Fruit fly (Drosophila melanogaster) whole organism, embryonic: ENCODE data around the gene red.

ENCODE experiments used
- Aef1 ChIP-seq: fragments of 200-800 bp; sonication (Bioruptor generic); IDR thresholded peaks from 3 replicates; pipeline ENCODE4 v1.3.6; 2022; ENCODE audit warnings: missing biosample characterization, missing genetic modification characterization
- B-H2 ChIP-seq: fragments of 200-800 bp; sonication (Bioruptor generic); optimal IDR thresholded peaks from 2 replicates; lab custom pipeline; 2018; ENCODE audit warnings: missing biosample characterization, mild to moderate bottlenecking, missing genetic modification characterization
- Bgb ChIP-seq: fragments of 200-800 bp; sonication (Bioruptor generic); IDR thresholded peaks from 2 replicates; pipeline ENCODE4 v1.3.6; 2022; ENCODE audit warnings: missing biosample characterization, missing genetic modification characterization; ENCODE audit not compliant: partially characterized antibody
- BtbVII ChIP-seq: fragments of 200-800 bp; sonication (Bioruptor generic); optimal IDR thresholded peaks from 3 replicates; lab custom pipeline; 2017; ENCODE audit warnings: missing biosample characterization, mild to moderate bottlenecking, missing genetic modification characterization
- CG10147 ChIP-seq: fragments of 200-800 bp; sonication (Bioruptor generic); optimal IDR thresholded peaks from 2 replicates; lab custom pipeline; 2019; ENCODE audit warnings: missing biosample characterization, mild to moderate bottlenecking, missing genetic modification characterization, moderate library complexity
- CG10274 ChIP-seq: fragments of 200-800 bp; sonication (Bioruptor generic); optimal IDR thresholded peaks from 3 replicates; lab custom pipeline; 2017; ENCODE audit warnings: missing biosample characterization, mild to moderate bottlenecking, missing genetic modification characterization
- CG10543 ChIP-seq: fragments of 200-800 bp; sonication (Bioruptor generic); optimal IDR thresholded peaks from 3 replicates; lab custom pipeline; 2017; ENCODE audit warnings: missing biosample characterization, mild to moderate bottlenecking, missing genetic modification characterization, moderate library complexity
- CG10565 ChIP-seq: fragments of 200-800 bp; sonication (Bioruptor generic); optimal IDR thresholded peaks from 3 replicates; lab custom pipeline; 2016; ENCODE audit warnings: missing biosample characterization, mild to moderate bottlenecking, missing genetic modification characterization
- CG10654 ChIP-seq: fragments of 200-800 bp; sonication (Bioruptor generic); optimal IDR thresholded peaks from 2 replicates; lab custom pipeline; 2016; ENCODE audit warnings: missing biosample characterization, missing genetic modification characterization
- CG11723 ChIP-seq: fragments of 200-800 bp; sonication (Bioruptor generic); optimal IDR thresholded peaks from 2 replicates; lab custom pipeline; 2017; ENCODE audit warnings: missing biosample characterization, mild to moderate bottlenecking, missing genetic modification characterization
- CG13287 ChIP-seq: fragments of 200-800 bp; sonication (Bioruptor generic); IDR thresholded peaks from 2 replicates; pipeline ENCODE4 v1.3.6; 2022; ENCODE audit warnings: missing biosample characterization, missing genetic modification characterization; ENCODE audit not compliant: partially characterized antibody
- CG13624 ChIP-seq: fragments of 200-800 bp; sonication (Bioruptor generic); optimal IDR thresholded peaks from 2 replicates; lab custom pipeline; 2016; ENCODE audit warnings: missing biosample characterization, missing genetic modification characterization
- CG13775 ChIP-seq: fragments of 200-800 bp; sonication (Bioruptor generic); optimal IDR thresholded peaks from 3 replicates; lab custom pipeline; 2017; ENCODE audit warnings: missing biosample characterization, mild to moderate bottlenecking, missing genetic modification characterization
- CG14710 ChIP-seq: fragments of 200-800 bp; sonication (Bioruptor generic); optimal IDR thresholded peaks from 3 replicates; lab custom pipeline; 2019; ENCODE audit warnings: missing biosample characterization, mild to moderate bottlenecking, missing genetic modification characterization, moderate library complexity
- CG1529 ChIP-seq: fragments of 200-800 bp; sonication (Bioruptor generic); optimal IDR thresholded peaks from 3 replicates; lab custom pipeline; 2018; ENCODE audit warnings: missing biosample characterization, missing genetic modification characterization
- CG1647 ChIP-seq: fragments of 200-800 bp; sonication (Bioruptor generic); optimal IDR thresholded peaks from 3 replicates; lab custom pipeline; 2016; ENCODE audit warnings: missing biosample characterization, missing genetic modification characterization
- CG2712 ChIP-seq: fragments of 200-800 bp; optimal IDR thresholded peaks from 3 replicates; lab custom pipeline; 2019; ENCODE audit warnings: missing biosample characterization, mild to moderate bottlenecking, missing genetic modification characterization, moderate library complexity
- CG30403 ChIP-seq: fragments of 200-800 bp; sonication (Bioruptor generic); optimal IDR thresholded peaks from 3 replicates; lab custom pipeline; 2016; ENCODE audit warnings: missing biosample characterization, missing genetic modification characterization
- CG31224 ChIP-seq: fragments of 200-800 bp; sonication (Bioruptor generic); IDR thresholded peaks from 2 replicates; pipeline ENCODE4 v1.3.6; 2022; ENCODE audit warnings: missing biosample characterization, missing genetic modification characterization
- CG3163 ChIP-seq: fragments of 200-800 bp; sonication (Bioruptor generic); optimal IDR thresholded peaks from 3 replicates; lab custom pipeline; 2016; ENCODE audit warnings: missing biosample characterization, missing genetic modification characterization
- CG32767 ChIP-seq: fragments of 200-800 bp; sonication (Bioruptor generic); IDR thresholded peaks from 2 replicates; pipeline ENCODE4 v1.3.6; 2022; ENCODE audit warnings: missing biosample characterization, missing genetic modification characterization
- CG43689 ChIP-seq: fragments of 200-800 bp; sonication (Bioruptor generic); IDR thresholded peaks from 2 replicates; pipeline ENCODE4 v1.3.6; 2022; ENCODE audit warnings: missing biosample characterization, missing genetic modification characterization
- CG6272 ChIP-seq: fragments of 200-800 bp; sonication (Bioruptor generic); IDR thresholded peaks from 2 replicates; pipeline ENCODE4 v1.3.6; 2022; ENCODE audit warnings: missing biosample characterization, missing genetic modification characterization
- CG6765 ChIP-seq: fragments of 200-800 bp; sonication (Bioruptor generic); optimal IDR thresholded peaks from 3 replicates; lab custom pipeline; 2017; ENCODE audit warnings: missing biosample characterization, mild to moderate bottlenecking, missing genetic modification characterization
- CG7987 ChIP-seq: fragments of 200-800 bp; sonication (Bioruptor generic); optimal IDR thresholded peaks from 2 replicates; lab custom pipeline; 2018; ENCODE audit warnings: missing biosample characterization, mild to moderate bottlenecking, missing genetic modification characterization, moderate library complexity
- CG8944 ChIP-seq: fragments of 200-800 bp; sonication (Bioruptor generic); optimal IDR thresholded peaks from 3 replicates; lab custom pipeline; 2016; ENCODE audit warnings: missing biosample characterization, missing genetic modification characterization
- CG9797 ChIP-seq: fragments of 200-800 bp; sonication (Bioruptor generic); optimal IDR thresholded peaks from 3 replicates; lab custom pipeline; 2018; ENCODE audit warnings: missing biosample characterization, mild to moderate bottlenecking, missing genetic modification characterization
- E2f2 ChIP-seq: fragments of 200-800 bp; sonication (Bioruptor generic); IDR thresholded peaks from 2 replicates; pipeline ENCODE4 v1.3.6; 2022; ENCODE audit warnings: missing biosample characterization, missing genetic modification characterization
- Gsc ChIP-seq: fragments of 200-800 bp; sonication (Bioruptor generic); IDR thresholded peaks from 2 replicates; pipeline ENCODE4 v1.3.6; 2022; ENCODE audit warnings: missing biosample characterization, missing genetic modification characterization
- HLH54F ChIP-seq: fragments of 200-800 bp; sonication (Bioruptor generic); optimal IDR thresholded peaks from 3 replicates; lab custom pipeline; 2016; ENCODE audit warnings: missing biosample characterization, missing genetic modification characterization
- HmgD ChIP-seq: fragments of 200-800 bp; sonication (Bioruptor generic); optimal IDR thresholded peaks from 3 replicates; lab custom pipeline; 2016; ENCODE audit warnings: missing biosample characterization, missing genetic modification characterization
- Hr3 ChIP-seq: fragments of 200-800 bp; sonication (Bioruptor generic); optimal IDR thresholded peaks from 3 replicates; lab custom pipeline; 2016; ENCODE audit warnings: missing biosample characterization, missing genetic modification characterization
- Mes4 ChIP-seq: fragments of 200-800 bp; sonication (Bioruptor generic); optimal IDR thresholded peaks from 2 replicates; lab custom pipeline; 2016; ENCODE audit warnings: missing biosample characterization, missing genetic modification characterization
- NC2α ChIP-seq: fragments of 200-800 bp; sonication (Bioruptor generic); optimal IDR thresholded peaks from 2 replicates; lab custom pipeline; 2016; ENCODE audit warnings: missing biosample characterization, missing genetic modification characterization
- Xbp1 ChIP-seq: fragments of 200-800 bp; sonication (Bioruptor generic); optimal IDR thresholded peaks from 3 replicates; lab custom pipeline; 2016; ENCODE audit warnings: missing biosample characterization, mild to moderate bottlenecking, missing genetic modification characterization
- abd-A ChIP-seq: fragments of 200-800 bp; sonication (Bioruptor generic); optimal IDR thresholded peaks from 3 replicates; lab custom pipeline; 2019; ENCODE audit warnings: missing biosample characterization, mild to moderate bottlenecking, missing genetic modification characterization, moderate library complexity
- az2 ChIP-seq: fragments of 200-800 bp; sonication (Bioruptor generic); optimal IDR thresholded peaks from 3 replicates; lab custom pipeline; 2016; ENCODE audit warnings: missing biosample characterization, missing genetic modification characterization
- br ChIP-seq: fragments of >200 bp; optimal IDR thresholded peaks from 2 replicates; lab custom pipeline; 2017
- cas ChIP-seq: fragments of 200-800 bp; sonication (Bioruptor generic); IDR thresholded peaks from 2 replicates; pipeline ENCODE4 v1.3.6; 2022; ENCODE audit warnings: missing biosample characterization, missing genetic modification characterization
- dan ChIP-seq: fragments of 200-800 bp; sonication (Bioruptor generic); IDR thresholded peaks from 2 replicates; pipeline ENCODE4 v1.3.6; 2022; ENCODE audit warnings: missing biosample characterization, missing genetic modification characterization
- esg ChIP-seq: fragments of 200-800 bp; sonication (Bioruptor generic); conservative IDR thresholded peaks from 2 replicates; pipeline ENCODE4 v1.3.6; 2022; ENCODE audit warnings: missing biosample characterization, missing genetic modification characterization
- gfzf ChIP-seq: fragments of 200-800 bp; sonication (Bioruptor generic); optimal IDR thresholded peaks from 2 replicates; lab custom pipeline; 2016; ENCODE audit warnings: missing biosample characterization, mild to moderate bottlenecking, missing genetic modification characterization, moderate library complexity
- her ChIP-seq: fragments of 200-800 bp; sonication (Bioruptor generic); optimal IDR thresholded peaks from 2 replicates; lab custom pipeline; 2016; ENCODE audit warnings: missing biosample characterization, missing genetic modification characterization
- hth ChIP-seq: fragments of >200 bp; optimal IDR thresholded peaks from 2 replicates; lab custom pipeline; 2017; ENCODE audit warnings: inconsistent platforms
- nau ChIP-seq: fragments of 200-800 bp; sonication (Bioruptor generic); optimal IDR thresholded peaks from 3 replicates; lab custom pipeline; 2017; ENCODE audit warnings: missing biosample characterization, mild to moderate bottlenecking, missing genetic modification characterization, missing genetic modification reagents
- onecut ChIP-seq: fragments of 200-800 bp; sonication (Bioruptor generic); IDR thresholded peaks from 2 replicates; pipeline ENCODE4 v1.3.6; 2022; ENCODE audit warnings: missing biosample characterization, missing genetic modification characterization
- pfk ChIP-seq: fragments of 200-800 bp; sonication (Bioruptor generic); optimal IDR thresholded peaks from 2 replicates; lab custom pipeline; 2018; ENCODE audit warnings: missing biosample characterization, mild to moderate bottlenecking, missing genetic modification characterization, moderate library complexity
- prd ChIP-seq, 3 experiments: fragments of >200 bp in 2 of 3; fragments of 200-800 bp in 1 of 3; sonication (Bioruptor generic) in 1 of 3; optimal IDR thresholded peaks in 2 of 3; IDR thresholded peaks in 1 of 3; 2 replicates in 2 of 3; 3 replicates in 1 of 3; pipeline versions ENCODE4 v1.3.6 to Lab custom; 2017 to 2022; ENCODE audit warnings: missing biosample characterization in 1 of 3, missing genetic modification characterization in 1 of 3
- scrt ChIP-seq: fragments of 200-800 bp; sonication (Bioruptor generic); optimal IDR thresholded peaks from 2 replicates; lab custom pipeline; 2018; ENCODE audit warnings: missing biosample characterization, mild to moderate bottlenecking, missing genetic modification characterization, moderate library complexity
- sd ChIP-seq: fragments of 200-800 bp; sonication (Bioruptor generic); optimal IDR thresholded peaks from 3 replicates; lab custom pipeline; 2018; ENCODE audit warnings: missing biosample characterization, mild to moderate bottlenecking, missing genetic modification characterization, moderate library complexity
- sens ChIP-seq: fragments of 200-800 bp; sonication (Bioruptor generic); peaks from one replicate; lab custom pipeline; 2016; ENCODE audit warnings: missing biosample characterization, missing genetic modification characterization
- unc-4 ChIP-seq: fragments of 200-800 bp; sonication (Bioruptor generic); IDR thresholded peaks from 2 replicates; pipeline ENCODE4 v1.3.6; 2022; ENCODE audit warnings: missing biosample characterization, missing genetic modification characterization; ENCODE audit not compliant: partially characterized antibody

The red gene

DNA sequence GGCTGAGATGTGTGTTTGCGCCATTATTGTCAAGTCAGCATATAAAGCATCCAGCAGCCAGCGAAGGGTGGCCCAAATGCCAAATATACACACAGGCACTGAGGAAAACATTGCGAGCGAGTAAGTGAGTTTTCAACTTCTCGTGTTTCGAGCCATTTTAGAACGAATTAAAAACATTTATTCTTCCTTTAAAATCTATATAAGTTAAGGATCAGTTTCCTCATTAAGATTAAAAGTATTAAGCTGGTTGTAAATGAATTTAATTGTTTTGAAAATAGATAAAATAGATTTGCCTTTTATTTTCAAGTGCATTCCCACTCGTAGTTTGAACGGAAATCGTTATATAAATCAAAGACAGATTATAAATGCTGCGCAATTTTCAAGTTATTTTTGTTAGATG lies 62.5 kb downstream of the red start (continued):
- TF ChIP-seq CG11723 (no peak), dan (GFP tag; lab: Robert Waterston, UW) (no peak), CG31224 (GFP tag; lab: Robert Waterston, UW) (no peak), CG43689 (GFP tag; lab: Robert Waterston, UW) (no peak), CG10274 (no peak), onecut (GFP tag; lab: Robert Waterston, UW) (no peak; the same call in 1 of the 2 replicates), cas (no peak), BtbVII (GFP tag; lab: Kevin White, UChicago) (no peak), Hr3 (GFP tag; lab: Kevin White, UChicago) (no peak), CG6272 (no peak), B-H2 (no peak), CG3163 (GFP tag; lab: Kevin White, UChicago) (no peak), CG10565 (GFP tag; lab: Kevin White, UChicago) (no peak), CG10654 (GFP tag; lab: Kevin White, UChicago) (no peak), CG9797 (GFP tag; lab: Kevin White, UChicago) (no peak), Bgb (GFP tag; lab: Robert Waterston, UW) (no peak), unc-4 (GFP tag; lab: Robert Waterston, UW) (no peak), CG13775 (GFP tag; lab: Kevin White, UChicago) (peak; percentile 30), scrt (GFP tag; lab: Kevin White, UChicago) (peak; percentile 9), HmgD (no peak), hth (lab: Kevin White, UChicago) (no peak), nau (GFP tag; lab: Kevin White, UChicago) (no peak), E2f2 (GFP tag; lab: Robert Waterston, UW) (no peak), CG6765 (GFP tag; lab: Kevin White, UChicago) (peak; percentile 21), CG1529 (no peak), CG7987 (GFP tag; lab: Kevin White, UChicago) (no peak), CG1647 (GFP tag; lab: Kevin White, UChicago) (no peak), az2 (GFP tag; lab: Kevin White, UChicago) (peak; percentile 11), abd-A (no peak), CG10147 (GFP tag; lab: Kevin White, UChicago) (peak; percentile 3), prd (optimal IDR thresholded peaks at IDR 0.05; lab: Kevin White, UChicago) (no peak), prd (GFP tag; IDR thresholded peaks at IDR 0.05; lab: Robert Waterston, UW) (no peak), esg (GFP tag; lab: Robert Waterston, UW) (0 out of 2 replicates have a peak, but pooled peaks have one; percentile 29), pfk (GFP tag; lab: Kevin White, UChicago) (no peak), CG30403 (GFP tag; lab: Kevin White, UChicago) (peak; percentile 51), CG8944 (GFP tag; lab: Kevin White, UChicago) (no peak), CG13624 (GFP tag; lab: Kevin White, UChicago) (no peak), CG14710 (tag; lab: Kevin White, UChicago) (peak; percentile 16), CG13287 (GFP tag; lab: Robert Waterston, UW) (no peak), br (no peak), CG2712 (tag; lab: Kevin White, UChicago) (peak; percentile 11), CG32767 (no peak), NC2α (no peak), Aef1 (GFP tag; lab: Robert Waterston, UW) (no peak), HLH54F (GFP tag; lab: Kevin White, UChicago) (no peak), her (no peak), Mes4 (GFP tag; lab: Kevin White, UChicago) (no peak), sd (tag; lab: Kevin White, UChicago) (no peak), CG10543 (GFP tag; lab: Kevin White, UChicago) (no peak), Gsc (no peak), gfzf (GFP tag; lab: Kevin White, UChicago) (no peak), sens (peak; percentile 70), Xbp1 (GFP tag; lab: Kevin White, UChicago) (peak; percentile 39)
